Fruit fly (Drosophila melanogaster) whole organism, embryonic: Measurements from ENCODE around the gene CG5902.
A peak's percentile ranks its signal among the peaks of the same experiment; 100 is the strongest.

Source experiments
- Adf1 ChIP-seq: fragments of 200-800 bp; sonication (Bioruptor generic); IDR thresholded peaks from 2 replicates; pipeline ENCODE4 v1.3.6; 2022; ENCODE audit warnings: missing biosample characterization, missing genetic modification characterization
- CG10267 ChIP-seq: fragments of 200-800 bp; sonication (Bioruptor generic); optimal IDR thresholded peaks from 2 replicates; lab custom pipeline; 2018; ENCODE audit warnings: missing biosample characterization, mild to moderate bottlenecking, missing genetic modification characterization, moderate library complexity
- CG10274 ChIP-seq: fragments of 200-800 bp; sonication (Bioruptor generic); optimal IDR thresholded peaks from 3 replicates; lab custom pipeline; 2017; ENCODE audit warnings: missing biosample characterization, mild to moderate bottlenecking, missing genetic modification characterization
- CG11504 ChIP-seq: fragments of 200-800 bp; sonication (Bioruptor generic); optimal IDR thresholded peaks from 3 replicates; lab custom pipeline; 2019; ENCODE audit warnings: missing biosample characterization, mild to moderate bottlenecking, missing genetic modification characterization, moderate library complexity
- CG11696 ChIP-seq: fragments of 200-800 bp; sonication (Bioruptor generic); IDR thresholded peaks from 2 replicates; pipeline ENCODE4 v1.3.6; 2022; ENCODE audit warnings: missing biosample characterization, missing genetic modification characterization
- CG14667 ChIP-seq: fragments of 200-800 bp; sonication (Bioruptor generic); IDR thresholded peaks from 2 replicates; pipeline ENCODE4 v1.3.6; 2022; ENCODE audit warnings: missing biosample characterization, missing genetic modification characterization
- CG15514 ChIP-seq: fragments of 200-800 bp; sonication (Bioruptor generic); optimal IDR thresholded peaks from 3 replicates; lab custom pipeline; 2017; ENCODE audit warnings: missing biosample characterization, missing genetic modification characterization, mild to moderate bottlenecking, moderate library complexity, missing genetic modification reagents
- CG15696 ChIP-seq: fragments of 200-800 bp; sonication (Bioruptor generic); optimal IDR thresholded peaks from 2 replicates; lab custom pipeline; 2019; ENCODE audit warnings: missing biosample characterization, mild to moderate bottlenecking, missing genetic modification characterization, moderate library complexity
- CG16813 ChIP-seq: fragments of 200-800 bp; sonication (Bioruptor generic); IDR thresholded peaks from 3 replicates; pipeline ENCODE4 v1.3.6; 2022; ENCODE audit warnings: missing biosample characterization, missing genetic modification characterization; ENCODE audit not compliant: partially characterized antibody
- CG17385 ChIP-seq: fragments of 200-800 bp; sonication (Bioruptor generic); optimal IDR thresholded peaks from 3 replicates; lab custom pipeline; 2018; ENCODE audit warnings: missing biosample characterization, mild to moderate bottlenecking, missing genetic modification characterization
- CG18262 ChIP-seq: fragments of 200-800 bp; optimal IDR thresholded peaks from 3 replicates; lab custom pipeline; 2019; ENCODE audit warnings: missing biosample characterization, mild to moderate bottlenecking, missing genetic modification characterization, moderate library complexity
- CG2875 ChIP-seq: fragments of 200-800 bp; sonication (Bioruptor generic); optimal IDR thresholded peaks from 2 replicates; lab custom pipeline; 2017; ENCODE audit warnings: missing biosample characterization, mild to moderate bottlenecking, missing genetic modification characterization, missing genetic modification reagents
- CG31365 ChIP-seq: fragments of 200-800 bp; sonication (Bioruptor generic); optimal IDR thresholded peaks from 2 replicates; lab custom pipeline; 2018; ENCODE audit warnings: missing biosample characterization, mild to moderate bottlenecking, missing genetic modification characterization
- CG7963 ChIP-seq: fragments of 200-800 bp; sonication (Bioruptor generic); IDR thresholded peaks from 3 replicates; pipeline ENCODE4 v1.3.6; 2022; ENCODE audit warnings: missing biosample characterization, missing genetic modification characterization; ENCODE audit not compliant: partially characterized antibody
- CG7987 ChIP-seq: fragments of 200-800 bp; sonication (Bioruptor generic); optimal IDR thresholded peaks from 2 replicates; lab custom pipeline; 2018; ENCODE audit warnings: missing biosample characterization, mild to moderate bottlenecking, missing genetic modification characterization, moderate library complexity
- CG8359 ChIP-seq: fragments of 200-800 bp; sonication (Bioruptor generic); optimal IDR thresholded peaks from 2 replicates; lab custom pipeline; 2017; ENCODE audit warnings: missing biosample characterization, mild to moderate bottlenecking, missing genetic modification characterization, borderline replicate concordance
- CG8388 ChIP-seq: fragments of 200-800 bp; sonication (Bioruptor generic); optimal IDR thresholded peaks from 2 replicates; lab custom pipeline; 2019; ENCODE audit warnings: missing biosample characterization, mild to moderate bottlenecking, missing genetic modification characterization, moderate library complexity
- CG8478 ChIP-seq: fragments of >200 bp; optimal IDR thresholded peaks from 2 replicates; lab custom pipeline; 2018
- CrebB ChIP-seq: fragments of 200-800 bp; sonication (Bioruptor generic); optimal IDR thresholded peaks from 3 replicates; lab custom pipeline; 2018; ENCODE audit warnings: missing biosample characterization, mild to moderate bottlenecking, missing genetic modification characterization
- Dbx ChIP-seq: fragments of 200-800 bp; sonication (Bioruptor generic); IDR thresholded peaks from 3 replicates; pipeline ENCODE4 v1.3.6; 2022; ENCODE audit warnings: missing biosample characterization, missing genetic modification characterization
- Dip2 ChIP-seq: fragments of 200-800 bp; sonication (Bioruptor generic); IDR thresholded peaks from 2 replicates; pipeline ENCODE4 v1.3.6; 2022; ENCODE audit warnings: missing biosample characterization, missing genetic modification characterization
- Ets65A ChIP-seq: fragments of 200-800 bp; sonication (Bioruptor generic); peaks from one replicate; lab custom pipeline; 2016; ENCODE audit warnings: missing biosample characterization, missing genetic modification characterization
- Fer1 ChIP-seq: fragments of 200-800 bp; sonication (Bioruptor generic); optimal IDR thresholded peaks from 2 replicates; lab custom pipeline; 2017; ENCODE audit warnings: missing biosample characterization, mild to moderate bottlenecking, missing genetic modification characterization
- HLHmδ ChIP-seq: fragments of 200-800 bp; sonication (Bioruptor generic); optimal IDR thresholded peaks from 2 replicates; lab custom pipeline; 2018; ENCODE audit warnings: missing biosample characterization, mild to moderate bottlenecking, missing genetic modification characterization, moderate library complexity
- Hr39 ChIP-seq: fragments of >200 bp; optimal IDR thresholded peaks from 2 replicates; lab custom pipeline; 2017
- Med ChIP-seq: fragments of 200-800 bp; sonication (Bioruptor generic); peaks from one replicate; lab custom pipeline; 2016; ENCODE audit warnings: missing biosample characterization, missing genetic modification characterization, mild to moderate bottlenecking, inconsistent platforms, moderate library complexity
- Nf-YC ChIP-seq: fragments of 200-800 bp; optimal IDR thresholded peaks from 3 replicates; lab custom pipeline; 2019; ENCODE audit warnings: missing biosample characterization, mild to moderate bottlenecking, missing genetic modification characterization, moderate library complexity
- Scr ChIP-seq: fragments of 200-800 bp; sonication (Bioruptor generic); IDR thresholded peaks from 2 replicates; pipeline ENCODE4 v1.3.6; 2022; ENCODE audit warnings: missing biosample characterization, missing genetic modification characterization; ENCODE audit not compliant: partially characterized antibody
- Spps ChIP-seq: fragments of 200-800 bp; sonication (Bioruptor generic); optimal IDR thresholded peaks from 2 replicates; lab custom pipeline; 2018; ENCODE audit warnings: missing biosample characterization, mild to moderate bottlenecking, missing genetic modification characterization
- Stat92E ChIP-seq, 3 experiments: fragments of >200 bp in 2 of 3; fragments of 200-800 bp in 1 of 3; sonication (Bioruptor generic) in 1 of 3; optimal IDR thresholded peaks; 2 replicates each; lab custom pipeline; 2017 to 2019; ENCODE audit warnings: missing biosample characterization in 3 of 3, missing genetic modification characterization in 3 of 3, mild to moderate bottlenecking in 1 of 3, moderate library complexity in 1 of 3
- TFAM ChIP-seq: fragments of 200-800 bp; sonication (Bioruptor generic); optimal IDR thresholded peaks from 2 replicates; lab custom pipeline; 2017; ENCODE audit warnings: missing biosample characterization, missing genetic modification characterization, inconsistent platforms
- Vsx1 ChIP-seq: fragments of 200-800 bp; sonication (Bioruptor generic); optimal IDR thresholded peaks from 2 replicates; lab custom pipeline; 2017; ENCODE audit warnings: missing biosample characterization, mild to moderate bottlenecking, missing genetic modification characterization, missing genetic modification reagents
- YL-1 ChIP-seq: fragments of 200-800 bp; sonication (Bioruptor generic); optimal IDR thresholded peaks from 3 replicates; lab custom pipeline; 2017; ENCODE audit warnings: missing biosample characterization, mild to moderate bottlenecking, missing genetic modification characterization
- al ChIP-seq: fragments of 200-800 bp; sonication (Bioruptor generic); IDR thresholded peaks from 2 replicates; pipeline ENCODE4 v1.3.6; 2022; ENCODE audit warnings: missing biosample characterization, missing genetic modification characterization
- corto ChIP-seq: fragments of 200-800 bp; sonication (Bioruptor generic); optimal IDR thresholded peaks from 2 replicates; lab custom pipeline; 2016; ENCODE audit warnings: missing biosample characterization, mild to moderate bottlenecking, missing genetic modification characterization, moderate library complexity
- dmrt11E ChIP-seq: fragments of 200-800 bp; sonication (Bioruptor generic); optimal IDR thresholded peaks from 3 replicates; lab custom pipeline; 2018; ENCODE audit warnings: missing biosample characterization, mild to moderate bottlenecking, missing genetic modification characterization, moderate library complexity
- dysf ChIP-seq: fragments of 200-800 bp; sonication (Bioruptor generic); IDR thresholded peaks from 3 replicates; pipeline ENCODE4 v1.3.6; 2022; ENCODE audit warnings: missing biosample characterization, missing genetic modification characterization
- eyg ChIP-seq: fragments of 200-800 bp; sonication (Bioruptor generic); optimal IDR thresholded peaks from 3 replicates; lab custom pipeline; 2016; ENCODE audit warnings: missing biosample characterization, missing genetic modification characterization
- fru ChIP-seq: fragments of >200 bp; optimal IDR thresholded peaks from 2 replicates; lab custom pipeline; 2017
- grn ChIP-seq: fragments of 200-800 bp; sonication (Bioruptor generic); optimal IDR thresholded peaks from 3 replicates; lab custom pipeline; 2017; ENCODE audit warnings: missing biosample characterization, missing genetic modification characterization
- mam ChIP-seq: fragments of 200-800 bp; sonication (Bioruptor generic); optimal IDR thresholded peaks from 3 replicates; lab custom pipeline; 2016; ENCODE audit warnings: missing biosample characterization, missing genetic modification characterization
- p53 ChIP-seq: fragments of 200-800 bp; sonication (Bioruptor generic); optimal IDR thresholded peaks from 2 replicates; lab custom pipeline; 2016; ENCODE audit warnings: missing biosample characterization, missing genetic modification characterization
- pb ChIP-seq: fragments of 200-800 bp; sonication (Bioruptor generic); optimal IDR thresholded peaks from 3 replicates; lab custom pipeline; 2016; ENCODE audit warnings: missing biosample characterization, missing genetic modification characterization
- run ChIP-seq: fragments of 200-800 bp; sonication (Bioruptor generic); optimal IDR thresholded peaks from 3 replicates; lab custom pipeline; 2018; ENCODE audit warnings: missing biosample characterization, mild to moderate bottlenecking, missing genetic modification characterization
- ssp ChIP-seq: fragments of 200-800 bp; sonication (Bioruptor generic); IDR thresholded peaks from 2 replicates; pipeline ENCODE4 v1.3.6; 2022; ENCODE audit warnings: missing biosample characterization, missing genetic modification characterization
- tio ChIP-seq: fragments of 200-800 bp; sonication (Bioruptor generic); optimal IDR thresholded peaks from 2 replicates; lab custom pipeline; 2017; ENCODE audit warnings: missing biosample characterization, missing genetic modification characterization, inconsistent platforms
- tna ChIP-seq: fragments of 200-800 bp; sonication (Bioruptor generic); IDR thresholded peaks from 2 replicates; pipeline ENCODE4 v1.3.6; 2022; ENCODE audit warnings: missing biosample characterization, missing genetic modification characterization; ENCODE audit not compliant: partially characterized antibody
- toy ChIP-seq: fragments of 200-800 bp; sonication (Bioruptor generic); IDR thresholded peaks from 2 replicates; pipeline ENCODE4 v1.3.6; 2022; ENCODE audit warnings: missing biosample characterization, missing genetic modification characterization
- trem ChIP-seq: fragments of 200-800 bp; optimal IDR thresholded peaks from 3 replicates; lab custom pipeline; 2019; ENCODE audit warnings: missing biosample characterization, mild to moderate bottlenecking, missing genetic modification characterization, moderate library complexity
- twi ChIP-seq: fragments of 200-800 bp; optimal IDR thresholded peaks from 2 replicates; lab custom pipeline; 2019; ENCODE audit warnings: missing biosample characterization, mild to moderate bottlenecking, missing genetic modification characterization, moderate library complexity

The CG5902 gene

DNA sequence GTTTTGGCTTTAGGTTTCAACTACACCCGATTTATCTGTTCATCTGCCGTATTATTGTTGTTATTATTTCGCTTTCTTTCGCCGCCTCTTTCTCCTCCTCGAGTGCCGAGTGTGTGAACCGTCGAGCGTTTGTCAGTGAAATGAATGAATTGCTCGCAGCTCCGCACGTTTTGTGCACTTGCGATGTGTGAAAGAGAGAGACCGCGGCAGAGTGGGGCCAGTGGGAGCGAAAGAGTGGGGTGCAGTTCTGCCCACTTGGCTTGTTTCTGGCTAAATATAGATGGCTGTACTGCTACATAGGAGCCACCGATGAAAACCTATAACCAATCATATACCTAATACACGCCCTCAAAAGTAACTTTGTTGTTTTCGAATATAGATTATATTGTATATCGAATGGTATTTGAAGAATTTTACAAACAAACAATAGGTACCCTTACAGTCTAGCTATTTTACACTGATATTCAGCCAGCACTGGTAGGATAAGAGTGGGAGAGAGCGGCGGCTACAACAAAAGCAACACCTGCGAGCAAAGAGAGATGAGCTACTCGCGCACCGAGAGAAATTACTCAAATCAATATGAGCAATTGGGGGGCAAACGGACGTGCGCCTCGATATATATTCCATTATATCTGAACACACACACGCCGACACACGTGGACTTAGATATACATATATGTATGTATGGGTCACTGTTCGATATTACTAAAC lies 20.2 kb downstream of the CG5902 start (continued):
- no peak for TF ChIP-seq pb (GFP tag; lab: Kevin White, UChicago)
- no peak for TF ChIP-seq Adf1 (GFP tag; lab: Robert Waterston, UW)
- no peak for TF ChIP-seq CG7987 (GFP tag; lab: Kevin White, UChicago)
- TF ChIP-seq trem: no peak
- peak; percentile 43; the same call in 1 of the 3 replicates for TF ChIP-seq dysf (GFP tag; lab: Robert Waterston, UW)
- TF ChIP-seq YL-1 (GFP tag; lab: Kevin White, UChicago): peak; percentile 13
- TF ChIP-seq dmrt11E (tag; lab: Kevin White, UChicago): no peak
- no peak for TF ChIP-seq CG11696 (GFP tag; lab: Robert Waterston, UW)
- no peak for TF ChIP-seq tna (GFP tag; lab: Robert Waterston, UW)
- no peak for TF ChIP-seq CG7963
- no peak for TF ChIP-seq Vsx1
- TF ChIP-seq run (tag; lab: Kevin White, UChicago): no peak
- TF ChIP-seq CG8478 (lab: Kevin White, UChicago): no peak
- 0 out of 2 replicates have a peak, but pooled peaks have one; percentile 18 for TF ChIP-seq CG14667
- peak; percentile 41; the same call in 1 of the 3 replicates for TF ChIP-seq Dbx (GFP tag; lab: Robert Waterston, UW)
- no peak for TF ChIP-seq p53 (GFP tag; lab: Kevin White, UChicago)
- TF ChIP-seq CG31365 (tag; lab: Kevin White, UChicago): peak; percentile 20
- no peak for TF ChIP-seq tio (GFP tag; lab: Kevin White, UChicago)
- TF ChIP-seq CG15514 (GFP tag; lab: Kevin White, UChicago): peak; percentile 8
- no peak for TF ChIP-seq eyg
- TF ChIP-seq Ets65A (GFP tag; lab: Kevin White, UChicago): peak; percentile 88
- no peak for TF ChIP-seq CG18262 (tag; lab: Kevin White, UChicago)
- TF ChIP-seq CG10274 (GFP tag; lab: Kevin White, UChicago): no peak
- TF ChIP-seq Med (GFP tag; lab: Kevin White, UChicago): peak; percentile 72
- peak; percentile 29; the same call in 1 of the 2 replicates for TF ChIP-seq al (GFP tag; lab: Robert Waterston, UW)
- TF ChIP-seq fru (lab: Kevin White, UChicago): no peak
- TF ChIP-seq corto (GFP tag; lab: Kevin White, UChicago): no peak
- no peak for TF ChIP-seq Stat92E (GFP tag; optimal IDR thresholded peaks at IDR 0.05; lab: Kevin White, UChicago)
- no peak for TF ChIP-seq CG16813 (GFP tag; lab: Robert Waterston, UW)
- TF ChIP-seq CG10267 (tag; lab: Kevin White, UChicago): no peak
- no peak for TF ChIP-seq CG2875 (GFP tag; lab: Kevin White, UChicago)
- TF ChIP-seq Nf-YC: no peak
- peak; percentile 21 for TF ChIP-seq CG11504 (tag; lab: Kevin White, UChicago)
- peak; percentile 53 for TF ChIP-seq grn (GFP tag; lab: Kevin White, UChicago)
- TF ChIP-seq toy (GFP tag; lab: Robert Waterston, UW): no peak
- peak; percentile 9 for TF ChIP-seq Fer1

DNA sequence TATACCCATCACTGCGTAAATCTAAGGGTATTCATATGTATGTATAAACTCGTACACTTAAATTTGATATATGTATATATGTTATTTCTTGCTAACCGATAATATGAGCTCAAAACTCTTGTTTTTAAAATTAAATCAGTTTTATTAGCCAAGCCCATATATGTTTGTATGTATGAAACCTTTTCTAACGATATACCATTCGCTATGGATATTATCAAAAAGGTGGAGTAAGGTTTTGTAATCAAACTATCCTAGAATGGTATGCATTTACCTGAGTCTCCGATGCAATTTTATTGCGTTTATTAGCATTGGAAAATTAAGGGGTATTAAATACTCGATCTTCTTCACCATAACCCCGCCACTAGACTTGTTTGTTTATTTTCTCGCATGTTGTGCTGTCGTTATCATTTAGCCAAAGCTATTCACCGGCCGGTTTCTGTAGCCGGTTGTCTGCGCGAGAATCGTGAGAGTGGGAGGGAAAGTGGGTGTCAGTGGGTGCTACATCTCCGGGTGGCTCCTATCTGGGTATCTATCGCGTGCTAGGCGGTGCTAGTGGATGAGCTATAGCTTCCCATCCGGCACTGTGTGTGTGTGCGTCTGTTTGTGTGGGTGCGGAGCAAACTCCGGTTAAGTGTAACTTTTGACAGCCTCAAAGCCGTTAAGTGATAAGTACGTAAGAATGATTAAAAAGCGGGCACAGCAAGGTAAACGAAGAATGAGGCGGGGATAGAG lies 21.5 kb downstream of the CG5902 start:
- TF ChIP-seq CG15696 (tag; lab: Kevin White, UChicago) (no peak), TFAM (no peak), Spps (tag; lab: Kevin White, UChicago) (no peak), CG17385 (GFP tag; lab: Kevin White, UChicago) (no peak), twi (tag; lab: Kevin White, UChicago) (no peak), Hr39 (no peak), CG8388 (peak; percentile 28), CG8359 (GFP tag; lab: Kevin White, UChicago) (no peak), ssp (GFP tag; lab: Robert Waterston, UW) (no peak), HLHmδ (GFP tag; lab: Kevin White, UChicago) (no peak), Scr (GFP tag; lab: Robert Waterston, UW) (no peak), Dip2 (no peak), mam (GFP tag; lab: Kevin White, UChicago) (peak; percentile 4), CrebB (tag; lab: Kevin White, UChicago) (no peak)
